Fruit fly (Drosophila melanogaster) whole organism: ENCODE measurements around the gene Aprt.

Experiments
- EcR ChIP-seq, 2 experiments: fragments of >200 bp; optimal IDR thresholded peaks; 2 replicates each; lab custom pipeline; 2017; ENCODE audit warnings: missing biosample characterization in 2 of 2, missing genetic modification characterization in 2 of 2, missing genetic modification reagents in 2 of 2
- psq ChIP-seq: fragments of >200 bp; optimal IDR thresholded peaks from 2 replicates; lab custom pipeline; 2017

dm6 chr3L:1856467-1857350 is 28.1 kb downstream of the Aprt start, which contains the start of gene CG12024:
- no peak for TF ChIP-seq psq
- no peak for TF ChIP-seq EcR (GFP tag; optimal IDR thresholded peaks at IDR 0.05; lab: Kevin White, UChicago)
